Worm (Caenorhabditis elegans) whole organism, dauer: ENCODE data around the gene nhr-147.
"Not testable (repeated sequence)": the region's sequence is repeated elsewhere in the genome, so short reads cannot be mapped to it uniquely, and the experiment has no call there.

Experiments
- unc-62 ChIP-seq: sonication (generic microtip); optimal IDR thresholded peaks from 2 replicates; lab custom pipeline; 2017; ENCODE audit warnings: missing biosample characterization, missing genetic modification reagents, missing genetic modification characterization

Gene nhr-147

ce11 chrV:7345494-7345893, at the start of gene nhr-147:
Gene nhr-147, plus strand, starts transcription at chrV:7345794.
- not testable (repeated sequence) for TF ChIP-seq unc-62 (GFP tag; lab: Kevin White, UChicago)

ce11 chrV:7297263-7297662, 48.3 kb upstream of the nhr-147 start, which contains the start of gene srj-32:
Gene srj-32, minus strand, starts transcription at chrV:7297363.
- TF ChIP-seq unc-62 (GFP tag; lab: Kevin White, UChicago), result no peak

- no peak for TF ChIP-seq unc-62 (GFP tag; lab: Kevin White, UChicago)
Measured at ce11 chrV:7298463-7298862, 47.1 kb upstream of the nhr-147 start, which contains the start of gene F07G11.3. Gene F07G11.3, plus strand, starts transcription at chrV:7298763.

ce11 chrV:7304506-7304905, 41.1 kb upstream of the nhr-147 start, which contains the start of gene F07G11.2:
Gene F07G11.2, plus strand, starts transcription at chrV:7304806.
- not testable (repeated sequence) for TF ChIP-seq unc-62 (GFP tag; lab: Kevin White, UChicago)

ce11 chrV:7307089-7307488, 38.5 kb upstream of the nhr-147 start, which contains the start of gene F07G11.1:
Gene F07G11.1, plus strand, starts transcription at chrV:7307389.
- TF ChIP-seq unc-62 (GFP tag; lab: Kevin White, UChicago), result no peak

ce11 chrV:7313233-7313632, 32.4 kb upstream of the nhr-147 start, which contains the start of gene srx-6:
Gene srx-6, minus strand, starts transcription at chrV:7313333.
- no peak for TF ChIP-seq unc-62 (GFP tag; lab: Kevin White, UChicago)

- no peak for TF ChIP-seq unc-62 (GFP tag; lab: Kevin White, UChicago)
Measured at ce11 chrV:7320909-7321308, 24.7 kb upstream of the nhr-147 start, which contains the start of gene lmd-4. Gene lmd-4, minus strand, starts transcription at chrV:7321009.

ce11 chrV:7321915-7322314, 23.7 kb upstream of the nhr-147 start, which contains the start of gene F10G2.10:
Gene F10G2.10, plus strand, starts transcription at chrV:7322215.
- no peak for TF ChIP-seq unc-62 (GFP tag; lab: Kevin White, UChicago)

- no peak for TF ChIP-seq unc-62 (GFP tag; lab: Kevin White, UChicago)
Measured at ce11 chrV:7325285-7325684, 20.3 kb upstream of the nhr-147 start, which contains the start of gene srx-92. Gene srx-92, minus strand, starts transcription at chrV:7325385.

- no peak for TF ChIP-seq unc-62 (GFP tag; lab: Kevin White, UChicago)
Measured at ce11 chrV:7326928-7327327, 18.7 kb upstream of the nhr-147 start, which contains the start of gene F10G2.4. Gene F10G2.4, plus strand, starts transcription at chrV:7327228.

ce11 chrV:7328092-7328491, 17.5 kb upstream of the nhr-147 start, which contains the start of gene clec-7:
Gene clec-7, plus strand, starts transcription at chrV:7328392.
- TF ChIP-seq unc-62 (GFP tag; lab: Kevin White, UChicago), result no peak

- TF ChIP-seq unc-62 (GFP tag; lab: Kevin White, UChicago), result no peak
Measured at ce11 chrV:7330868-7331267, 14.7 kb upstream of the nhr-147 start, which contains the start of gene F10G2.2. Gene F10G2.2, plus strand, starts transcription at chrV:7331168.

- no peak for TF ChIP-seq unc-62 (GFP tag; lab: Kevin White, UChicago)
Measured at ce11 chrV:7332253-7332652, 13.3 kb upstream of the nhr-147 start, which contains the start of gene F10G2.1. Gene F10G2.1, plus strand, starts transcription at chrV:7332553.

- TF ChIP-seq unc-62 (GFP tag; lab: Kevin White, UChicago), result not testable (repeated sequence)
Measured at ce11 chrV:7337218-7337617, 8.4 kb upstream of the nhr-147 start, which contains the start of gene F10G2.7. Gene F10G2.7, minus strand, starts transcription at chrV:7337318.

ce11 chrV:7339831-7340230, 5.8 kb upstream of the nhr-147 start, which contains the start of gene srh-187:
Gene srh-187, minus strand, starts transcription at chrV:7339931.
- TF ChIP-seq unc-62 (GFP tag; lab: Kevin White, UChicago), result no peak

- no peak for TF ChIP-seq unc-62 (GFP tag; lab: Kevin White, UChicago)
Measured at ce11 chrV:7341942-7342341, 3.7 kb upstream of the nhr-147 start, which contains the start of the genes nhr-263 and nhr-148. Gene nhr-263, minus strand, starts transcription at chrV:7342042. Gene nhr-148, plus strand, starts transcription at chrV:7342156.

- TF ChIP-seq unc-62 (GFP tag; lab: Kevin White, UChicago), result no peak
Measured at ce11 chrV:7343522-7343921, 2.1 kb upstream of the nhr-147 start, which contains the start of gene srh-244. Gene srh-244, plus strand, starts transcription at chrV:7343822.
